Worm (Caenorhabditis elegans) whole organism, late embryonic: Measurements from ENCODE around the gene cnx-1.

Source experiments
- F13H6.1 ChIP-seq: sonication (generic microtip); optimal IDR thresholded peaks from 2 replicates; lab custom pipeline; 2016; ENCODE audit warnings: missing genetic modification characterization, missing compliant biosample characterization
- ceh-2 ChIP-seq: sonication (generic microtip); optimal IDR thresholded peaks from 2 replicates; lab custom pipeline; 2016; ENCODE audit warnings: missing genotype, missing genetic modification characterization, missing compliant biosample characterization
- elt-4 ChIP-seq: sonication (generic microtip); optimal IDR thresholded peaks from 2 replicates; lab custom pipeline; 2016; ENCODE audit warnings: missing genetic modification characterization, missing compliant biosample characterization
- ets-4 ChIP-seq: sonication (generic microtip); optimal IDR thresholded peaks from 2 replicates; lab custom pipeline; 2016; ENCODE audit warnings: missing genetic modification characterization, missing compliant biosample characterization
- hlh-6 ChIP-seq: sonication (generic microtip); optimal IDR thresholded peaks from 2 replicates; lab custom pipeline; 2016; ENCODE audit warnings: missing genotype, missing genetic modification characterization, missing compliant biosample characterization
- nfya-1 ChIP-seq: sonication (generic microtip); optimal IDR thresholded peaks from 2 replicates; lab custom pipeline; 2017; ENCODE audit warnings: missing genetic modification characterization, mild to moderate bottlenecking, missing compliant biosample characterization, antibody characterized with exemption, moderate library complexity
- pag-3 ChIP-seq: sonication (generic microtip); optimal IDR thresholded peaks from 2 replicates; lab custom pipeline; 2016; ENCODE audit warnings: missing compliant biosample characterization, missing genetic modification characterization, borderline replicate concordance
- pha-4 ChIP-seq: fragments of 150-350 bp; optimal IDR thresholded peaks from 2 replicates; lab custom pipeline; 2018; ENCODE audit warnings: missing biosample characterization, missing genetic modification reagents, missing genetic modification characterization
- ref-2 ChIP-seq: sonication (generic microtip); optimal IDR thresholded peaks from 2 replicates; lab custom pipeline; 2016; ENCODE audit warnings: missing genetic modification characterization, missing compliant biosample characterization
- sdc-2 ChIP-seq: sonication (generic microtip); optimal IDR thresholded peaks from 2 replicates; lab custom pipeline; 2016; ENCODE audit warnings: missing genotype, missing genetic modification characterization, missing compliant biosample characterization
- tbx-2 ChIP-seq: sonication (generic microtip); optimal IDR thresholded peaks from 2 replicates; lab custom pipeline; 2016; ENCODE audit warnings: missing genetic modification characterization, missing compliant biosample characterization
- unc-86 ChIP-seq: sonication (generic microtip); optimal IDR thresholded peaks from 2 replicates; lab custom pipeline; 2016; ENCODE audit warnings: missing genetic modification characterization, missing compliant biosample characterization

DNA sequence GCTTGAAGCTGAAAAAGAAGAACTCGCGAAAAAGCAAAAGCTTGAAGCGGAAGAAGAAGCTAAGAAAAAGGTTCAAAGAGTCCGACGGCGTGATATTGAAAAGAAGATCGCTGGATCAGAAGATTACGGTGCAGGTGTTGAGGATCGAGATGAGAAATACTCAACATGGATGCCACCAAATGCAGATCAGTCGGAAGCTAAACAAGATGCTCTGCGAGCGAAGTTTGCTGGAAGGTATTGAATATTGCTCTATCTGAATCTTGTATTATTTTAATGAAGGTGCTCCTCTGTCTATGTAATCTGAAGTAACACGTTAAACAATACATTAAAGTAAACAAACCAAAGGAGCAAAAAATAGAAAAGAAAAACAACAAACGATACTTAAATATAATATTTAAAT, 14.9 kb downstream of the cnx-1 start:
- TF ChIP-seq tbx-2 (tag; lab: Kevin White, UChicago) = no peak
- TF ChIP-seq hlh-6 = no peak
- TF ChIP-seq unc-86 (tag; lab: Kevin White, UChicago) = no peak
- TF ChIP-seq nfya-1 (tag; lab: Kevin White, UChicago) = no peak
- TF ChIP-seq ceh-2 (tag; lab: Kevin White, UChicago) = no peak
- TF ChIP-seq ref-2 (tag; lab: Kevin White, UChicago) = no peak
- no peak for TF ChIP-seq ets-4 (tag; lab: Kevin White, UChicago)
- TF ChIP-seq F13H6.1 (tag; lab: Kevin White, UChicago) = no peak
- TF ChIP-seq pha-4 (tag; lab: Kevin White, UChicago) = no peak
- TF ChIP-seq sdc-2 (tag; lab: Kevin White, UChicago) = no peak
- TF ChIP-seq pag-3 (tag; lab: Kevin White, UChicago) = no peak
- no peak for TF ChIP-seq elt-4 (tag; lab: Kevin White, UChicago)
